Worm (Caenorhabditis elegans) whole organism, mixed stage, embryonic: Measurements from ENCODE around the gene nhr-4.
"Not testable (repeated sequence)": the region's sequence is repeated elsewhere in the genome, so short reads cannot be mapped to it uniquely, and the experiment has no call there.

Source experiments
- M03D4.4 ChIP-seq: sonication (generic microtip); optimal IDR thresholded peaks from 2 replicates; lab custom pipeline; 2017; ENCODE audit warnings: mild to moderate bottlenecking, missing genetic modification characterization, missing compliant biosample characterization
- bed-3 ChIP-seq: fragments of 200-800 bp; sonication (Bioruptor generic); optimal IDR thresholded peaks from 3 replicates; lab custom pipeline; 2018; ENCODE audit warnings: mild to moderate bottlenecking, missing genetic modification characterization, moderate library complexity, missing compliant biosample characterization
- ceh-43 ChIP-seq: fragments of 200-800 bp; sonication (Bioruptor generic); optimal IDR thresholded peaks from 2 replicates; lab custom pipeline; 2018; ENCODE audit warnings: mild to moderate bottlenecking, missing genetic modification characterization, moderate library complexity, missing compliant biosample characterization
- ceh-83 ChIP-seq: fragments of 200-800 bp; sonication (Bioruptor generic); optimal IDR thresholded peaks from 2 replicates; lab custom pipeline; 2018; ENCODE audit warnings: mild to moderate bottlenecking, missing genetic modification characterization, missing compliant biosample characterization
- ces-1 ChIP-seq: fragments of 150-350 bp; optimal IDR thresholded peaks from 2 replicates; lab custom pipeline; 2014; ENCODE audit warnings: missing biosample characterization, missing genetic modification reagents, missing genetic modification characterization
- cnd-1 ChIP-seq: fragments of 200-800 bp; sonication (Bioruptor generic); optimal IDR thresholded peaks from 2 replicates; lab custom pipeline; 2018; ENCODE audit warnings: mild to moderate bottlenecking, missing genetic modification characterization, missing compliant biosample characterization
- drap-1 ChIP-seq: fragments of 200-800 bp; sonication (Bioruptor generic); optimal IDR thresholded peaks from 3 replicates; lab custom pipeline; 2018; ENCODE audit warnings: mild to moderate bottlenecking, missing genetic modification characterization, missing compliant biosample characterization
- elt-1 ChIP-seq: sonication (generic microtip); optimal IDR thresholded peaks from 2 replicates; lab custom pipeline; 2017; ENCODE audit warnings: missing genetic modification characterization, mild to moderate bottlenecking, missing compliant biosample characterization, antibody characterized with exemption, moderate library complexity, borderline replicate concordance; ENCODE audit not compliant: insufficient read depth
- elt-3 ChIP-seq: fragments of 150-350 bp; optimal IDR thresholded peaks from 2 replicates; lab custom pipeline; 2014; ENCODE audit warnings: missing biosample characterization, missing genetic modification characterization
- ham-2 ChIP-seq: fragments of 200-800 bp; sonication (Bioruptor generic); optimal IDR thresholded peaks from 2 replicates; lab custom pipeline; 2018; ENCODE audit warnings: mild to moderate bottlenecking, missing genetic modification characterization, missing compliant biosample characterization
- hlh-1 ChIP-seq: fragments of 150-350 bp; optimal IDR thresholded peaks from 2 replicates; lab custom pipeline; 2014; ENCODE audit warnings: missing biosample characterization, missing genetic modification reagents, missing genetic modification characterization
- lin-13 ChIP-seq: fragments of 150-350 bp; optimal IDR thresholded peaks from 2 replicates; lab custom pipeline; 2014; ENCODE audit warnings: missing biosample characterization, missing genetic modification characterization
- lin-32 ChIP-seq: fragments of 200-800 bp; sonication (Bioruptor generic); optimal IDR thresholded peaks from 2 replicates; lab custom pipeline; 2018; ENCODE audit warnings: mild to moderate bottlenecking, missing genetic modification characterization, missing compliant biosample characterization
- lsy-2 ChIP-seq: fragments of 150-350 bp; optimal IDR thresholded peaks from 2 replicates; lab custom pipeline; 2014; ENCODE audit warnings: missing biosample characterization, missing genetic modification characterization
- mab-5 ChIP-seq: fragments of 150-350 bp; optimal IDR thresholded peaks from 2 replicates; lab custom pipeline; 2014; ENCODE audit warnings: missing biosample characterization, missing genetic modification characterization
- mep-1 ChIP-seq: fragments of 150-350 bp; optimal IDR thresholded peaks from 2 replicates; lab custom pipeline; 2017; ENCODE audit warnings: missing biosample characterization, missing genetic modification reagents, missing genetic modification characterization, inconsistent platforms
- mls-2 ChIP-seq: sonication (generic microtip); optimal IDR thresholded peaks from 2 replicates; lab custom pipeline; 2016; ENCODE audit warnings: mild to moderate bottlenecking, missing genetic modification characterization, moderate library complexity, missing compliant biosample characterization
- nhr-12 ChIP-seq: fragments of 150-350 bp; optimal IDR thresholded peaks from 2 replicates; lab custom pipeline; 2014; ENCODE audit warnings: missing biosample characterization, missing genetic modification characterization
- nhr-2 ChIP-seq: fragments of 150-350 bp; optimal IDR thresholded peaks from 2 replicates; lab custom pipeline; 2014; ENCODE audit warnings: missing biosample characterization, missing genetic modification characterization
- nhr-237 ChIP-seq: fragments of 150-350 bp; optimal IDR thresholded peaks from 2 replicates; lab custom pipeline; 2014; ENCODE audit warnings: missing biosample characterization, missing genetic modification characterization
- pha-4 ChIP-seq: fragments of 150-350 bp; optimal IDR thresholded peaks from 2 replicates; lab custom pipeline; 2018; ENCODE audit warnings: missing biosample characterization, missing genetic modification reagents, missing genetic modification characterization
- sem-2 ChIP-seq: fragments of 200-800 bp; sonication (Bioruptor generic); optimal IDR thresholded peaks from 2 replicates; lab custom pipeline; 2018; ENCODE audit warnings: mild to moderate bottlenecking, missing genetic modification characterization, missing compliant biosample characterization
- snpc-4 ChIP-seq: fragments of 150-350 bp; optimal IDR thresholded peaks from 2 replicates; lab custom pipeline; 2014; ENCODE audit warnings: missing biosample characterization, missing genetic modification characterization
- tbx-8 ChIP-seq: fragments of 200-800 bp; sonication (Bioruptor generic); optimal IDR thresholded peaks from 2 replicates; lab custom pipeline; 2018; ENCODE audit warnings: mild to moderate bottlenecking, missing genetic modification characterization, moderate library complexity, missing compliant biosample characterization
- unc-120 ChIP-seq: sonication (generic microtip); optimal IDR thresholded peaks from 2 replicates; lab custom pipeline; 2017; ENCODE audit warnings: missing genetic modification characterization, missing compliant biosample characterization; ENCODE audit not compliant: poor library complexity, severe bottlenecking
- unc-39 ChIP-seq: fragments of 150-350 bp; optimal IDR thresholded peaks from 2 replicates; lab custom pipeline; 2014; ENCODE audit warnings: missing biosample characterization, missing genetic modification characterization
- unc-62 ChIP-seq: fragments of 150-350 bp; optimal IDR thresholded peaks from 2 replicates; lab custom pipeline; 2014; ENCODE audit warnings: missing biosample characterization, missing genetic modification reagents, missing genetic modification characterization
- zip-8 ChIP-seq: fragments of 150-350 bp; optimal IDR thresholded peaks from 2 replicates; lab custom pipeline; 2014; ENCODE audit warnings: missing biosample characterization, missing genetic modification characterization
- ztf-11 ChIP-seq: fragments of 150-350 bp; optimal IDR thresholded peaks from 2 replicates; lab custom pipeline; 2014; ENCODE audit warnings: missing biosample characterization, missing genetic modification characterization

Gene nhr-4

ce11 chrIV:9875646-9876045 is 3.5 kb upstream of the nhr-4 start:
- TF ChIP-seq hlh-1 (tag; lab: Kevin White, UChicago) (no peak), bed-3 (GFP tag; lab: Kevin White, UChicago) (no peak), ces-1 (GFP tag; lab: Kevin White, UChicago) (no peak), tbx-8 (no peak), elt-3 (tag; lab: Kevin White, UChicago) (no peak), mep-1 (no peak), drap-1 (GFP tag; lab: Kevin White, UChicago) (no peak)

ce11 chrIV:9884257-9884656 is 5.1 kb downstream of the nhr-4 start, which contains the start of the genes prp-18 and mccc-1:
prp-18 (minus strand) TSS chrIV:9884383.
mccc-1 (plus strand) TSS chrIV:9884570.
- TF ChIP-seq mab-5 (tag; lab: Kevin White, UChicago): no peak
- peak; percentile 46 for TF ChIP-seq mep-1
- peak; percentile 87 for TF ChIP-seq ces-1 (GFP tag; lab: Kevin White, UChicago)
- TF ChIP-seq lin-13 (tag; lab: Kevin White, UChicago): no peak
- no peak for TF ChIP-seq elt-1 (tag; lab: Kevin White, UChicago)
- peak; percentile 36 for TF ChIP-seq pha-4 (tag; lab: Kevin White, UChicago)
- TF ChIP-seq, all 35 proteins: peak for 3

DNA sequence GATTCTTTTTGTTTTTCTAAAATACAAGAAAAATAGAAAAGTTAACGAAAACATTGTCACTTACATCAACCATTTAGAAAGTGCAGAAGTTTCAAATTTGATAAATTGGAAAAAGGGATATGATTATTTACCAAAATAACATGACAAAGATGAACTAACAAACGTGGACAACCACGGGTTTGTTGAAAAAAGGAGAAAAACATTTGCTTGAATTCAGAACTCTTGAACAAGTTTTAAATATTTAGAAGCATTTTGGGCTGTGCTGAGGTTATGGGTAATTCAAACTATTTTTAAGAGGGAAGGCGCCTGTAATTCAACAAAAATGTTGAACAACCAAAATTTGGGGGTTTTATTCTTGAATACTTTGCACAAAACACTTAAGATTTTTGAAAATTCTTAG is 10.7 kb downstream of the nhr-4 start, which contains the start of gene ttbk-3:
Gene ttbk-3, minus strand, starts transcription at position 101 of the 400 bp plus-strand sequence.
- TF ChIP-seq tbx-8 (no peak), cnd-1 (tag; lab: Kevin White, UChicago) (no peak), hlh-1 (tag; lab: Kevin White, UChicago) (no peak), ceh-83 (GFP tag; lab: Kevin White, UChicago) (no peak), lin-32 (GFP tag; lab: Kevin White, UChicago) (no peak), elt-1 (tag; lab: Kevin White, UChicago) (no peak), elt-3 (tag; lab: Kevin White, UChicago) (no peak), M03D4.4 (tag; lab: Kevin White, UChicago) (no peak), nhr-2 (tag; lab: Kevin White, UChicago) (no peak), mab-5 (tag; lab: Kevin White, UChicago) (no peak), nhr-237 (tag; lab: Kevin White, UChicago) (no peak), snpc-4 (no peak), sem-2 (GFP tag; lab: Kevin White, UChicago) (no peak), drap-1 (GFP tag; lab: Kevin White, UChicago) (no peak), bed-3 (GFP tag; lab: Kevin White, UChicago) (no peak), lin-13 (tag; lab: Kevin White, UChicago) (no peak), unc-120 (tag; lab: Kevin White, UChicago) (no peak)

ce11 chrIV:9891938-9892337 is 12.8 kb downstream of the nhr-4 start, which contains the start of gene F32B6.4:
F32B6.4 (minus strand) TSS chrIV:9892038.
- TF ChIP-seq nhr-2 (tag; lab: Kevin White, UChicago): no peak
- TF ChIP-seq lsy-2 (tag; lab: Kevin White, UChicago): no peak

DNA sequence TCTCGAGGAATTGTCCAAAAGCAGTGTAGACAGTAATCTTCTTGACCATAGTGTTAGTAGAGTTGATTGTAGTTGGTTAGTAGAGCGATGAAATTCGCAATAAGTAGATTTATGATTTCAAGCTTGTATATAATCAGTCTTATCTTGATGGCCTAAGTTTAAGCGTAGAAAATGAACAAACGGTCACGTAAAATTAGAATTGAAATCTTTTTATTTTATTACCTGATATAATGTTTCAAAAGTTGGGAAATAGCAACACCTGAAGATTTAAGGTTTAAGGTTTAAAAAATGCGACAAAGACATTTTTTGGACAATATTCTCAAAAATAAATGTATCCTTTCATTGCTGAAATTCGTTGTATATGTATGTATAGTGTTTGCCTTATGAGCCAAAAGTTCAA is 14.5 kb downstream of the nhr-4 start, which contains the start of gene sss-1:
Gene sss-1, minus strand, starts transcription at position 101 of the 400 bp plus-strand sequence.
- not testable (repeated sequence) for TF ChIP-seq lin-13, nhr-2, nhr-12 (tag; lab: Kevin White, UChicago)

- TF ChIP-seq lin-32 (GFP tag; lab: Kevin White, UChicago); ztf-11 (tag; lab: Kevin White, UChicago); drap-1 (GFP tag; lab: Kevin White, UChicago): not testable (repeated sequence)
These were observed 15.2 kb downstream of the nhr-4 start, which contains the start of gene msp-77 for ce11 chrIV:9894331-9894730. msp-77 (plus strand) TSS chrIV:9894631.

DNA sequence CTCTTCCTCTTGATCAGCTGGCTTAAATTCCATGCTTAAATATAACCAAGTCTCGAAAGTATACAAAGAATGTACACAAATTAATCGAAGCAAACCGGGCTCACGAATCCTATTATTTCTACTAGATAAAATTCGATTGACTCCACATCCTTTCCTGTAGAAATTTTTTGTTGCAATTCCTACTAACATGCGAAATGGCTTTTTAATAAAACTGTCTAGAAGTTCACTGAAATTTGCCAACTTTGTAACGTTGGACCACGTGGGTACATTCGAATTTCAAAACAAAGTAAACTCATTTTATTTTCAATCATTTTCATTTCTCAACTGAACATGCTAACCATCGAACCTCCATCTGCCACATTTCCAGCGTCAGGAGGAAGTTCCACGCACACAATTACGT is 16.0 kb downstream of the nhr-4 start, which contains the start of gene ssp-32:
Gene ssp-32, plus strand, starts transcription at position 301 of the 400 bp plus-strand sequence.
- TF ChIP-seq nhr-2 (tag; lab: Kevin White, UChicago) (no peak), unc-39 (no peak), ceh-43 (GFP tag; lab: Kevin White, UChicago) (no peak), sem-2 (GFP tag; lab: Kevin White, UChicago) (no peak), M03D4.4 (tag; lab: Kevin White, UChicago) (no peak), zip-8 (tag; lab: Kevin White, UChicago) (no peak), ztf-11 (tag; lab: Kevin White, UChicago) (no peak), unc-62 (no peak), lsy-2 (tag; lab: Kevin White, UChicago) (no peak), ham-2 (no peak), bed-3 (GFP tag; lab: Kevin White, UChicago) (no peak), elt-1 (tag; lab: Kevin White, UChicago) (no peak), lin-13 (tag; lab: Kevin White, UChicago) (no peak), mls-2 (tag; lab: Kevin White, UChicago) (no peak), tbx-8 (no peak), lin-32 (GFP tag; lab: Kevin White, UChicago) (no peak), ces-1 (GFP tag; lab: Kevin White, UChicago) (no peak), ceh-83 (GFP tag; lab: Kevin White, UChicago) (no peak)
